Worm (Caenorhabditis elegans) whole organism, L4/young adult: Measurements from ENCODE around the gene srh-100.

Source experiments
- dao-5 ChIP-seq: sonication (generic microtip); optimal IDR thresholded peaks from 2 replicates; lab custom pipeline; 2016; ENCODE audit warnings: missing genotype, missing genetic modification characterization, moderate library complexity, missing compliant biosample characterization
- him-1 ChIP-seq: sonication (generic microtip); optimal IDR thresholded peaks from 2 replicates; lab custom pipeline; 2016; ENCODE audit warnings: missing genotype, missing genetic modification reagents, missing genetic modification characterization, missing compliant biosample characterization

DNA sequence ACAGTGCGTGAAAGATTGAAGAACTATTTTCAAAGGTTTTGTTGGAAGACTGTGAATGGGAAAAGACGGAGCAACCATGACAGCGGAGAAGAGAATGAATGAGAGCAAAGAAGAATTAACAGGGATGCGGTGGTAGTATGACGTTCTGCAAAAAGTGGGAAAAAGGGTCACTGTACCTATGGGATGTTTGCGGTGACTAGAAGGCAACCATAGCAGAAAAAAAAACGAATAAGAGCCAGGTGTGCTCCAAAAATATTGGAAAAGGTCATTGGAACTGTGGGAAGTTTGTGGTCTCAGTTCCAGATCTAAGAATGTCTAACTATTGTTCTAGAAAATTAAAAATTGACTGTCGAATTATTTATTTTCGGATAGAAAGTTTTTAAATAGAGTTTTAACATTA lies 34.2 kb upstream of the srh-100 start, which contains the start of gene fbxb-90:
- TF ChIP-seq dao-5: no peak
- TF ChIP-seq him-1 (tag; lab: Kevin White, UChicago): no peak
